Fruit fly (Drosophila melanogaster): ENCODE data around the gene CG8209.
A peak's percentile ranks its signal among the peaks of the same experiment; 100 is the strongest.

The CG8209 gene

dm6 chr3L:7938638-7939037 lies 37.6 kb upstream of the CG8209 start (continued):
- no peak for TF ChIP-seq CoRest (tag; optimal IDR thresholded peaks at IDR 0.05)
- no peak for TF ChIP-seq en (GFP tag; optimal IDR thresholded peaks at IDR 0.05)
- no peak for TF ChIP-seq zf30C (GFP tag; optimal IDR thresholded peaks at IDR 0.05)
- peak; percentile 61 for TF ChIP-seq Med (GFP tag)
- TF ChIP-seq CG14710 (tag; optimal IDR thresholded peaks at IDR 0.05) = no peak
- peak; percentile 0 for TF ChIP-seq CG12769 (tag; optimal IDR thresholded peaks at IDR 0.05)
- no peak for TF ChIP-seq eyg (GFP tag; optimal IDR thresholded peaks at IDR 0.05)
- no peak for TF ChIP-seq Nf-YB (GFP tag; optimal IDR thresholded peaks at IDR 0.05)
- TF ChIP-seq CG5245 (GFP tag; optimal IDR thresholded peaks at IDR 0.05) = no peak
- no peak for TF ChIP-seq cato (GFP tag; optimal IDR thresholded peaks at IDR 0.05; ENCODE audit: borderline replicate concordance)
- peak; percentile 61 for TF ChIP-seq mirr (GFP tag; optimal IDR thresholded peaks at IDR 0.05)
- no peak for TF ChIP-seq p53 (GFP tag; optimal IDR thresholded peaks at IDR 0.05)
- peak; percentile 25 for TF ChIP-seq CG10543 (GFP tag; optimal IDR thresholded peaks at IDR 0.05)
- 0 out of 3 replicates have a peak, but pooled peaks have one; percentile 16 for TF ChIP-seq otp (GFP tag; IDR thresholded peaks at IDR 0.05)
- TF ChIP-seq chinmo (GFP tag; IDR thresholded peaks at IDR 0.05; ENCODE audit: partially characterized antibody) = 0 out of 4 replicates have a peak, but pooled peaks have one; percentile 26
- no peak for TF ChIP-seq dati (GFP tag; IDR thresholded peaks at IDR 0.05)
- TF ChIP-seq crol (GFP tag; IDR thresholded peaks at IDR 0.05) = peak; percentile 69
- TF ChIP-seq Stat92E (GFP tag; optimal IDR thresholded peaks at IDR 0.05) = no peak
- no peak for TF ChIP-seq CG12071 (GFP tag; optimal IDR thresholded peaks at IDR 0.05)
- no peak for TF ChIP-seq Ada2b (GFP tag; IDR thresholded peaks at IDR 0.05)
- TF ChIP-seq Sox100B (GFP tag; optimal IDR thresholded peaks at IDR 0.05) = no peak
- TF ChIP-seq bsh (GFP tag; optimal IDR thresholded peaks at IDR 0.05) = peak in 1 of 2 experiments; percentile 14
- no peak for TF ChIP-seq MBD-R2 (GFP tag; IDR thresholded peaks at IDR 0.05)
- no peak for TF ChIP-seq CG15514 (GFP tag; optimal IDR thresholded peaks at IDR 0.05)
- TF ChIP-seq CG10654 (GFP tag; optimal IDR thresholded peaks at IDR 0.05) = no peak
- peak; percentile 23; the same call in 1 of the 2 replicates for TF ChIP-seq Ptx1 (GFP tag; IDR thresholded peaks at IDR 0.05)
- TF ChIP-seq caup (GFP tag; optimal IDR thresholded peaks at IDR 0.05; ENCODE audit: severe bottlenecking) = peak; percentile 17
- no peak for TF ChIP-seq CG11398 (GFP tag; optimal IDR thresholded peaks at IDR 0.05)
- TF ChIP-seq CG13296 (GFP tag; optimal IDR thresholded peaks at IDR 0.05) = no peak
- no peak for TF ChIP-seq bcd (GFP tag; optimal IDR thresholded peaks at IDR 0.05)
- peak; percentile 80 for TF ChIP-seq grn (GFP tag; optimal IDR thresholded peaks at IDR 0.05)
- TF ChIP-seq Sry-δ (GFP tag; optimal IDR thresholded peaks at IDR 0.05) = no peak
- no peak for TF ChIP-seq tap (tag; optimal IDR thresholded peaks at IDR 0.05)
- no peak for TF ChIP-seq ttk (GFP tag; IDR thresholded peaks at IDR 0.05)
- TF ChIP-seq YL-1 (GFP tag; optimal IDR thresholded peaks at IDR 0.05) = no peak
- TF ChIP-seq sens-2 (GFP tag; IDR thresholded peaks at IDR 0.05) = 0 out of 2 replicates have a peak, but pooled peaks have one; percentile 38
- TF ChIP-seq CG14014 (GFP tag; IDR thresholded peaks at IDR 0.05) = no peak
- peak; percentile 4 for TF ChIP-seq HmgZ (tag; optimal IDR thresholded peaks at IDR 0.05)
- peak; percentile 67 for TF ChIP-seq sd (tag; optimal IDR thresholded peaks at IDR 0.05)
- TF ChIP-seq salm (tag; optimal IDR thresholded peaks at IDR 0.05) = peak; percentile 50
- TF ChIP-seq nerfin-2 (GFP tag; IDR thresholded peaks at IDR 0.05; ENCODE audit: partially characterized antibody) = no peak
- TF ChIP-seq HLH54F (GFP tag; optimal IDR thresholded peaks at IDR 0.05) = no peak
- TF ChIP-seq stwl (tag; optimal IDR thresholded peaks at IDR 0.05) = no peak
- no peak for TF ChIP-seq Opbp (GFP tag; IDR thresholded peaks at IDR 0.05; ENCODE audit: partially characterized antibody)
- TF ChIP-seq CG13775 (GFP tag; optimal IDR thresholded peaks at IDR 0.05) = no peak
- no peak for TF ChIP-seq so (GFP tag; IDR thresholded peaks at IDR 0.05)
- TF ChIP-seq Lim3 (GFP tag; IDR thresholded peaks at IDR 0.05) = peak; percentile 59; the same call in 1 of the 2 replicates
- TF ChIP-seq zfh2 (GFP tag; optimal IDR thresholded peaks at IDR 0.05) = no peak
- no peak for TF ChIP-seq pita (GFP tag; optimal IDR thresholded peaks at IDR 0.05)
- no peak for TF ChIP-seq Lhr (GFP tag; optimal IDR thresholded peaks at IDR 0.05)
